Fruit fly (Drosophila melanogaster) whole organism, embryonic: ENCODE results near the gene CG14383.

Experiments
- B-H1 ChIP-seq: fragments of 200-800 bp; sonication (Bioruptor generic); IDR thresholded peaks from 3 replicates; pipeline ENCODE4 v1.3.6; 2022; ENCODE audit warnings: missing biosample characterization, missing genetic modification characterization
- CG10147 ChIP-seq: fragments of 200-800 bp; sonication (Bioruptor generic); optimal IDR thresholded peaks from 2 replicates; lab custom pipeline; 2019; ENCODE audit warnings: missing biosample characterization, mild to moderate bottlenecking, missing genetic modification characterization, moderate library complexity
- CG10366 ChIP-seq: fragments of 200-800 bp; sonication (Bioruptor generic); IDR thresholded peaks from 2 replicates; pipeline ENCODE4 v1.3.6; 2022; ENCODE audit warnings: missing biosample characterization, missing genetic modification characterization
- CG11247 ChIP-seq: fragments of 200-800 bp; sonication (Bioruptor generic); IDR thresholded peaks from 2 replicates; pipeline ENCODE4 v1.3.6; 2022; ENCODE audit warnings: missing biosample characterization, missing genetic modification characterization
- CG11723 ChIP-seq: fragments of 200-800 bp; sonication (Bioruptor generic); optimal IDR thresholded peaks from 2 replicates; lab custom pipeline; 2017; ENCODE audit warnings: missing biosample characterization, mild to moderate bottlenecking, missing genetic modification characterization
- CG12299 ChIP-seq: fragments of 200-800 bp; sonication (Bioruptor generic); optimal IDR thresholded peaks from 2 replicates; lab custom pipeline; 2018; ENCODE audit warnings: missing biosample characterization, mild to moderate bottlenecking, missing genetic modification characterization
- CG12391 ChIP-seq: fragments of 200-800 bp; sonication (Bioruptor generic); optimal IDR thresholded peaks from 3 replicates; lab custom pipeline; 2018; ENCODE audit warnings: missing biosample characterization, mild to moderate bottlenecking, missing genetic modification characterization, moderate library complexity
- CG13894 ChIP-seq: fragments of 200-800 bp; sonication (Bioruptor generic); optimal IDR thresholded peaks from 3 replicates; lab custom pipeline; 2018; ENCODE audit warnings: missing biosample characterization, mild to moderate bottlenecking, missing genetic modification characterization, moderate library complexity
- CG15479 ChIP-seq: fragments of 200-800 bp; sonication (Bioruptor generic); optimal IDR thresholded peaks from 3 replicates; lab custom pipeline; 2019; ENCODE audit warnings: missing biosample characterization, mild to moderate bottlenecking, missing genetic modification characterization, moderate library complexity
- CG1602 ChIP-seq: fragments of 200-800 bp; sonication (Bioruptor generic); optimal IDR thresholded peaks from 3 replicates; lab custom pipeline; 2016; ENCODE audit warnings: missing biosample characterization, missing genetic modification characterization
- CG2889 ChIP-seq: fragments of 200-800 bp; sonication (Bioruptor generic); IDR thresholded peaks from 3 replicates; pipeline ENCODE4 v1.3.6; 2022; ENCODE audit warnings: missing biosample characterization, missing genetic modification characterization
- CG30403 ChIP-seq: fragments of 200-800 bp; sonication (Bioruptor generic); optimal IDR thresholded peaks from 3 replicates; lab custom pipeline; 2016; ENCODE audit warnings: missing biosample characterization, missing genetic modification characterization
- CG32532 ChIP-seq: fragments of 200-800 bp; sonication (Bioruptor generic); IDR thresholded peaks from 2 replicates; pipeline ENCODE4 v1.3.6; 2022; ENCODE audit warnings: missing biosample characterization, missing genetic modification characterization
- CG3726 ChIP-seq: fragments of 200-800 bp; sonication (Bioruptor generic); IDR thresholded peaks from 3 replicates; pipeline ENCODE4, ENCODE4 v1.3.6; 2022; ENCODE audit warnings: missing biosample characterization, missing genetic modification characterization
- CG42726 ChIP-seq: fragments of 200-800 bp; sonication (Bioruptor generic); IDR thresholded peaks from 2 replicates; pipeline ENCODE4 v1.3.6; 2022; ENCODE audit warnings: missing biosample characterization, missing genetic modification characterization; ENCODE audit not compliant: partially characterized antibody
- CG4282 ChIP-seq: fragments of 200-800 bp; sonication (Bioruptor generic); optimal IDR thresholded peaks from 2 replicates; lab custom pipeline; 2016; ENCODE audit warnings: missing biosample characterization, missing genetic modification characterization
- CG4360 ChIP-seq: fragments of 200-800 bp; sonication (Bioruptor generic); IDR thresholded peaks from 2 replicates; pipeline ENCODE4 v1.3.6; 2022; ENCODE audit warnings: missing biosample characterization, missing genetic modification characterization
- CG43689 ChIP-seq: fragments of 200-800 bp; sonication (Bioruptor generic); IDR thresholded peaks from 2 replicates; pipeline ENCODE4 v1.3.6; 2022; ENCODE audit warnings: missing biosample characterization, missing genetic modification characterization
- CG4707 ChIP-seq: fragments of 200-800 bp; sonication (Bioruptor generic); optimal IDR thresholded peaks from 2 replicates; lab custom pipeline; 2018; ENCODE audit warnings: missing biosample characterization, mild to moderate bottlenecking, missing genetic modification characterization, moderate library complexity
- CG7372 ChIP-seq: fragments of 200-800 bp; sonication (Bioruptor generic); IDR thresholded peaks from 2 replicates; pipeline ENCODE4 v1.3.6; 2022; ENCODE audit warnings: missing biosample characterization, missing genetic modification characterization
- CG7745 ChIP-seq: fragments of 200-800 bp; sonication (Bioruptor generic); optimal IDR thresholded peaks from 2 replicates; lab custom pipeline; 2018; ENCODE audit warnings: missing biosample characterization, mild to moderate bottlenecking, missing genetic modification characterization, moderate library complexity
- CG8478 ChIP-seq: fragments of >200 bp; optimal IDR thresholded peaks from 2 replicates; lab custom pipeline; 2018
- CG9215 ChIP-seq: fragments of 200-800 bp; sonication (Bioruptor generic); IDR thresholded peaks from 2 replicates; pipeline ENCODE4 v1.3.6; 2022; ENCODE audit warnings: missing biosample characterization, missing genetic modification characterization
- Dfd ChIP-seq, 2 experiments: fragments of >200 bp; optimal IDR thresholded peaks; 2 replicates each; lab custom pipeline; 2017; ENCODE audit warnings: missing biosample characterization in 2 of 2, missing genetic modification characterization in 2 of 2
- HLH3B ChIP-seq: fragments of 200-800 bp; sonication (Bioruptor generic); IDR thresholded peaks from 2 replicates; pipeline ENCODE4 v1.3.6; 2022; ENCODE audit warnings: missing biosample characterization, missing genetic modification characterization
- HmgD ChIP-seq: fragments of 200-800 bp; sonication (Bioruptor generic); optimal IDR thresholded peaks from 3 replicates; lab custom pipeline; 2016; ENCODE audit warnings: missing biosample characterization, missing genetic modification characterization
- NK7.1 ChIP-seq: fragments of 200-800 bp; sonication (Bioruptor generic); optimal IDR thresholded peaks from 3 replicates; lab custom pipeline; 2016; ENCODE audit warnings: missing biosample characterization, missing genetic modification characterization
- Oli ChIP-seq: fragments of 200-800 bp; sonication (Bioruptor generic); optimal IDR thresholded peaks from 2 replicates; lab custom pipeline; 2018; ENCODE audit warnings: missing biosample characterization, mild to moderate bottlenecking, missing genetic modification characterization, moderate library complexity
- Pdp1 ChIP-seq, 2 experiments: fragments of 200-800 bp; sonication (Bioruptor generic); optimal IDR thresholded peaks; 3 replicates each; lab custom pipeline; 2016; ENCODE audit warnings: missing biosample characterization in 2 of 2, missing genetic modification characterization in 2 of 2, mild to moderate bottlenecking in 1 of 2, moderate library complexity in 1 of 2
- Scr ChIP-seq: fragments of 200-800 bp; sonication (Bioruptor generic); IDR thresholded peaks from 2 replicates; pipeline ENCODE4 v1.3.6; 2022; ENCODE audit warnings: missing biosample characterization, missing genetic modification characterization; ENCODE audit not compliant: partially characterized antibody
- Sin3A ChIP-seq: fragments of >200 bp; optimal IDR thresholded peaks from 2 replicates; lab custom pipeline; 2018
- al ChIP-seq: fragments of 200-800 bp; sonication (Bioruptor generic); IDR thresholded peaks from 2 replicates; pipeline ENCODE4 v1.3.6; 2022; ENCODE audit warnings: missing biosample characterization, missing genetic modification characterization
- crp ChIP-seq, 2 experiments: fragments of 200-800 bp; sonication (Bioruptor generic); optimal IDR thresholded peaks; 2 replicates in 1 of 2; 3 replicates in 1 of 2; lab custom pipeline; 2017; ENCODE audit warnings: missing biosample characterization in 2 of 2, missing genetic modification characterization in 2 of 2, mild to moderate bottlenecking in 1 of 2, moderate library complexity in 1 of 2
- ewg ChIP-seq: fragments of 200-800 bp; sonication (Bioruptor generic); optimal IDR thresholded peaks from 3 replicates; lab custom pipeline; 2017; ENCODE audit warnings: mild to moderate bottlenecking, missing biosample characterization, missing genetic modification reagents, missing genetic modification characterization
- eyg ChIP-seq: fragments of 200-800 bp; sonication (Bioruptor generic); optimal IDR thresholded peaks from 3 replicates; lab custom pipeline; 2016; ENCODE audit warnings: missing biosample characterization, missing genetic modification characterization
- lov ChIP-seq, 2 experiments: fragments of 200-800 bp in 1 of 2; fragments of >200 bp in 1 of 2; sonication (Bioruptor generic) in 1 of 2; IDR thresholded peaks in 1 of 2; optimal IDR thresholded peaks in 1 of 2; 2 replicates in 1 of 2; 3 replicates in 1 of 2; pipeline versions ENCODE4 v1.3.6 to Lab custom; 2017 to 2022; ENCODE audit warnings: missing biosample characterization in 1 of 2, missing genetic modification characterization in 1 of 2
- nau ChIP-seq: fragments of 200-800 bp; sonication (Bioruptor generic); optimal IDR thresholded peaks from 3 replicates; lab custom pipeline; 2017; ENCODE audit warnings: missing biosample characterization, mild to moderate bottlenecking, missing genetic modification characterization, missing genetic modification reagents
- oc ChIP-seq: fragments of 200-800 bp; sonication (Bioruptor generic); optimal IDR thresholded peaks from 2 replicates; lab custom pipeline; 2018; ENCODE audit warnings: missing biosample characterization, mild to moderate bottlenecking, missing genetic modification characterization, moderate library complexity
- p53 ChIP-seq: fragments of 200-800 bp; sonication (Bioruptor generic); optimal IDR thresholded peaks from 2 replicates; lab custom pipeline; 2016; ENCODE audit warnings: missing biosample characterization, missing genetic modification characterization
- pho ChIP-seq: fragments of 200-800 bp; sonication (Bioruptor generic); optimal IDR thresholded peaks from 2 replicates; lab custom pipeline; 2016; ENCODE audit warnings: missing biosample characterization, missing genetic modification characterization
- pita ChIP-seq: fragments of 200-800 bp; sonication (Bioruptor generic); optimal IDR thresholded peaks from 2 replicates; lab custom pipeline; 2017; ENCODE audit warnings: missing biosample characterization, mild to moderate bottlenecking, missing genetic modification characterization
- pnt ChIP-seq: fragments of 200-800 bp; sonication (Bioruptor generic); optimal IDR thresholded peaks from 3 replicates; lab custom pipeline; 2016; ENCODE audit warnings: missing biosample characterization, missing genetic modification characterization
- pzg ChIP-seq: fragments of 200-800 bp; sonication (Bioruptor generic); optimal IDR thresholded peaks from 3 replicates; lab custom pipeline; 2018; ENCODE audit warnings: missing biosample characterization, mild to moderate bottlenecking, missing genetic modification characterization, moderate library complexity
- ro ChIP-seq: fragments of 200-800 bp; sonication (Bioruptor generic); IDR thresholded peaks from 2 replicates; pipeline ENCODE4 v1.3.6; 2022; ENCODE audit warnings: missing biosample characterization, missing genetic modification characterization
- sisA ChIP-seq: fragments of 200-800 bp; sonication (Bioruptor generic); IDR thresholded peaks from 2 replicates; pipeline ENCODE4 v1.3.6; 2022; ENCODE audit warnings: missing biosample characterization, missing genetic modification characterization
- sna ChIP-seq: fragments of 200-800 bp; sonication (Bioruptor generic); IDR thresholded peaks from 2 replicates; pipeline ENCODE4 v1.3.6; 2022; ENCODE audit warnings: missing biosample characterization, missing genetic modification characterization; ENCODE audit not compliant: partially characterized antibody
- sug ChIP-seq: fragments of 200-800 bp; optimal IDR thresholded peaks from 2 replicates; lab custom pipeline; 2019; ENCODE audit warnings: missing biosample characterization, mild to moderate bottlenecking, missing genetic modification characterization, moderate library complexity
- tll ChIP-seq, 2 experiments: fragments of 200-800 bp in 1 of 2; fragments of >200 bp in 1 of 2; sonication (Bioruptor generic) in 1 of 2; optimal IDR thresholded peaks; 2 replicates each; lab custom pipeline; 2017 to 2019; ENCODE audit warnings: missing biosample characterization in 2 of 2, missing genetic modification characterization in 2 of 2, mild to moderate bottlenecking in 1 of 2, moderate library complexity in 1 of 2
- twi ChIP-seq: fragments of 200-800 bp; optimal IDR thresholded peaks from 2 replicates; lab custom pipeline; 2019; ENCODE audit warnings: missing biosample characterization, mild to moderate bottlenecking, missing genetic modification characterization, moderate library complexity
- z ChIP-seq: fragments of 200-800 bp; sonication (Bioruptor generic); IDR thresholded peaks from 3 replicates; pipeline ENCODE4 v1.3.6; 2022; ENCODE audit warnings: missing biosample characterization, missing genetic modification characterization

The CG14383 gene

DNA sequence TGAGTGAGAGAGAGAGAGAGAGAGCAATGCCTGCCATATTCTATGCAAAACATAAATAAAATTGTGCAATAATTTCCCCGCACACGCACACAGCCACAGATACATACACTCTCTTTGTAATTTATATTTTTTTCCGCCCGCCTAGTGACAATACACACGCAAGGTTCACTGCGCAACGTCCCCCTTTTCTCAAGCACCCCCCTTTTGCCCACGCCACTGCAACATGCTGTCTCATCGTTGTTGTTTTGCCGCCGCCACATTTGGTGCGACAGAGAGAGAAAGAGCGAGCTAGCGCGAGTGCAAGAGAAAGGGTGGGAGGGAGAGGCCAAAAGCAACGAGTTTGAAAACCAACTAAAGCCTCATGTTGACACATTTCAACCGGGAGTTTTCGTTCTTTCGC lies 24.0 kb upstream of the CG14383 start:
- peak; percentile 7; the same call in 1 of the 2 replicates for TF ChIP-seq CG7372 (GFP tag; lab: Robert Waterston, UW)
- peak; percentile 51; the same call in 1 of the 3 replicates for TF ChIP-seq CG2889 (GFP tag; lab: Robert Waterston, UW)
- no peak for TF ChIP-seq Scr (GFP tag; lab: Robert Waterston, UW)
- TF ChIP-seq ro = no peak
- TF ChIP-seq sisA (GFP tag; lab: Robert Waterston, UW) = peak; percentile 74
- TF ChIP-seq sna (GFP tag; lab: Robert Waterston, UW) = no peak
- TF ChIP-seq CG11247 (GFP tag; lab: Robert Waterston, UW) = peak; percentile 65
- TF ChIP-seq NK7.1 (GFP tag; lab: Kevin White, UChicago) = peak; percentile 59
- peak; percentile 53; the same call in 1 of the 2 replicates for TF ChIP-seq CG4360 (GFP tag; lab: Robert Waterston, UW)
- peak; percentile 72 for TF ChIP-seq HLH3B (GFP tag; lab: Robert Waterston, UW)
- TF ChIP-seq pnt (GFP tag; lab: Kevin White, UChicago) = peak; percentile 40
- peak; percentile 43 for TF ChIP-seq CG4707 (GFP tag; lab: Kevin White, UChicago)
- no peak for TF ChIP-seq CG3726 (GFP tag; lab: Robert Waterston, UW)
- TF ChIP-seq ewg (GFP tag; lab: Kevin White, UChicago) = peak; percentile 88
- TF ChIP-seq CG43689 (GFP tag; lab: Robert Waterston, UW) = peak; percentile 50; the same call in 1 of the 2 replicates
- peak; percentile 49 for TF ChIP-seq CG11723 (GFP tag; lab: Kevin White, UChicago)
- peak; percentile 18 for TF ChIP-seq twi (tag; lab: Kevin White, UChicago)
- 0 out of 2 replicates have a peak, but pooled peaks have one; percentile 52 for TF ChIP-seq CG42726
- no peak for TF ChIP-seq CG7745 (tag; lab: Kevin White, UChicago)
- 0 out of 2 replicates have a peak, but pooled peaks have one; percentile 15 for TF ChIP-seq al (GFP tag; lab: Robert Waterston, UW)
- TF ChIP-seq CG13894 (tag; lab: Kevin White, UChicago) = no peak
- TF ChIP-seq CG15479 (GFP tag; lab: Kevin White, UChicago) = peak; percentile 91
- peak; percentile 51 for TF ChIP-seq CG4282 (GFP tag; lab: Kevin White, UChicago)
- peak; percentile 51 to 79 for TF ChIP-seq Pdp1 (GFP tag; optimal IDR thresholded peaks at IDR 0.05; lab: Kevin White, UChicago)
- peak; percentile 18 for TF ChIP-seq pzg
- TF ChIP-seq CG9215 (GFP tag; lab: Robert Waterston, UW) = peak; percentile 23; the same call in 1 of the 2 replicates
- peak; percentile 1 for TF ChIP-seq sug
- peak; percentile 38 for TF ChIP-seq Oli (tag; lab: Kevin White, UChicago)
- peak; percentile 68; the same call in 1 of the 2 replicates for TF ChIP-seq CG32532 (GFP tag; lab: Robert Waterston, UW)
- TF ChIP-seq B-H1 (GFP tag; lab: Robert Waterston, UW) = peak; percentile 54; the same call in 2 of the 3 replicates
- TF ChIP-seq Dfd (GFP tag; optimal IDR thresholded peaks at IDR 0.05; lab: Kevin White, UChicago) = no peak
- peak; percentile 36 for TF ChIP-seq HmgD (GFP tag; lab: Kevin White, UChicago)
- peak; percentile 26 for TF ChIP-seq CG1602 (GFP tag; lab: Kevin White, UChicago)
- no peak for TF ChIP-seq nau (GFP tag; lab: Kevin White, UChicago)
- peak; percentile 75 for TF ChIP-seq CG30403 (GFP tag; lab: Kevin White, UChicago)
- peak; percentile 45 for TF ChIP-seq CG12391 (tag; lab: Kevin White, UChicago)
- TF ChIP-seq z (GFP tag; lab: Robert Waterston, UW) = no peak
- peak in 1 of 2 experiments; percentile 55 for TF ChIP-seq tll (GFP tag; optimal IDR thresholded peaks at IDR 0.05; lab: Kevin White, UChicago)
- TF ChIP-seq CG10366 (GFP tag; lab: Robert Waterston, UW) = peak; percentile 72
- TF ChIP-seq eyg (GFP tag; lab: Kevin White, UChicago) = peak; percentile 66
- TF ChIP-seq oc (tag; lab: Kevin White, UChicago) = peak; percentile 58
- peak; percentile 89 for TF ChIP-seq CG8478
- peak; percentile 43 for TF ChIP-seq CG10147
- TF ChIP-seq Sin3A (lab: Kevin White, UChicago) = no peak
- no peak for TF ChIP-seq crp (GFP tag; optimal IDR thresholded peaks at IDR 0.05; lab: Kevin White, UChicago)
- TF ChIP-seq pita (GFP tag; lab: Kevin White, UChicago) = no peak
- peak; percentile 70 for TF ChIP-seq pho (GFP tag; lab: Kevin White, UChicago)
- no peak for TF ChIP-seq lov (optimal IDR thresholded peaks at IDR 0.05; lab: Kevin White, UChicago)
- TF ChIP-seq lov (GFP tag; IDR thresholded peaks at IDR 0.05; lab: Robert Waterston, UW) = 0 out of 3 replicates have a peak, but pooled peaks have one; percentile 57
- peak; percentile 56 for TF ChIP-seq p53 (GFP tag; lab: Kevin White, UChicago)
- peak; percentile 57 for TF ChIP-seq CG12299 (tag; lab: Kevin White, UChicago)
